Worm (Caenorhabditis elegans) whole organism, L2 larva: Measurements from ENCODE around the gene fbxb-104.

Experiments
- ZK546.5 ChIP-seq: sonication (generic microtip); optimal IDR thresholded peaks from 2 replicates; lab custom pipeline; 2017; ENCODE audit warnings: missing biosample characterization, missing genetic modification characterization
- fos-1 ChIP-seq: fragments of 150-350 bp; optimal IDR thresholded peaks from 2 replicates; lab custom pipeline; 2014; ENCODE audit warnings: missing biosample characterization, missing genetic modification characterization
- lin-39 ChIP-seq: fragments of 150-350 bp; optimal IDR thresholded peaks from 2 replicates; lab custom pipeline; 2014; ENCODE audit warnings: missing biosample characterization, missing genetic modification reagents, missing genetic modification characterization
- lsy-2 ChIP-seq, 2 experiments: fragments of 150-350 bp in 1 of 2; sonication (generic microtip) in 1 of 2; optimal IDR thresholded peaks; 2 replicates each; lab custom pipeline; 2014 to 2017; ENCODE audit warnings: missing biosample characterization in 2 of 2, missing genetic modification characterization in 2 of 2
- nhr-11 ChIP-seq: fragments of 150-350 bp; optimal IDR thresholded peaks from 2 replicates; lab custom pipeline; 2014; ENCODE audit warnings: missing biosample characterization, missing genetic modification characterization
- nhr-12 ChIP-seq: fragments of 150-350 bp; optimal IDR thresholded peaks from 2 replicates; lab custom pipeline; 2014; ENCODE audit warnings: missing biosample characterization, missing genetic modification characterization
- sem-4 ChIP-seq: fragments of 150-350 bp; optimal IDR thresholded peaks from 2 replicates; lab custom pipeline; 2014; ENCODE audit warnings: missing biosample characterization, missing genetic modification reagents, missing genetic modification characterization
- snpc-4 ChIP-seq: fragments of 150-350 bp; optimal IDR thresholded peaks from 2 replicates; lab custom pipeline; 2014; ENCODE audit warnings: missing biosample characterization, missing genetic modification characterization

DNA sequence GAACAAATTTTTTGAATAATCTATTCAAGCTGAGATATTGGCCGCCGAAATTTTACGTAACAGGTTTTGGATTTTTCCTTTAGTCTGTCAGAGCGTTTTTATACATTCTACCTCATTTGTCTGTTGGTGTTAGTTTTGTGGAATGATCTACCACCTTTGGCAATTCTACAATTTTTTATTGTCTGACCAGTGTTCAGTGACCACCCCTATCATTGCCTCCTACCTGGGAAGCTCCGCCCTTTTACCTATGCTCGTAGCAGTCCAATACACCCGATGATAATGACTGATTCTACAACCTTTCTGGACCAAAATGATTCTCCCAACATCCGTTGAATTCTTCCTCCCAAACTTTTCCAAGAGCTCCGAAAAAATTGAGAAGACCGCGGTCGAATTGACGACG, 3.3 kb downstream of the fbxb-104 start, which contains the start of gene sdz-32:
- TF ChIP-seq nhr-12 (tag; lab: Kevin White, UChicago) (no peak), lin-39 (tag; lab: Kevin White, UChicago) (no peak), lsy-2 (tag; optimal IDR thresholded peaks at IDR 0.05; lab: Kevin White, UChicago) (no peak), sem-4 (tag; lab: Kevin White, UChicago) (no peak), nhr-11 (tag; lab: Kevin White, UChicago) (no peak), snpc-4 (no peak), fos-1 (tag; lab: Kevin White, UChicago) (no peak), ZK546.5 (no peak)
